Fruit fly (Drosophila melanogaster) whole organism, embryonic: ENCODE measurements around the gene Cchl.
A peak's percentile ranks its signal among the peaks of the same experiment; 100 is the strongest.

Experiments
- Atf-2 ChIP-seq: fragments of 200-800 bp; sonication (Bioruptor generic); optimal IDR thresholded peaks from 2 replicates; lab custom pipeline; 2016; ENCODE audit warnings: missing biosample characterization, missing genetic modification characterization
- CG10462 ChIP-seq: fragments of 200-800 bp; sonication (Bioruptor generic); optimal IDR thresholded peaks from 2 replicates; lab custom pipeline; 2016; ENCODE audit warnings: missing biosample characterization, missing genetic modification characterization
- CG12769 ChIP-seq: fragments of 200-800 bp; sonication (Bioruptor generic); optimal IDR thresholded peaks from 2 replicates; lab custom pipeline; 2019; ENCODE audit warnings: missing biosample characterization, mild to moderate bottlenecking, missing genetic modification characterization, moderate library complexity
- CG14667 ChIP-seq: fragments of 200-800 bp; sonication (Bioruptor generic); IDR thresholded peaks from 2 replicates; pipeline ENCODE4 v1.3.6; 2022; ENCODE audit warnings: missing biosample characterization, missing genetic modification characterization
- CG14710 ChIP-seq: fragments of 200-800 bp; sonication (Bioruptor generic); optimal IDR thresholded peaks from 3 replicates; lab custom pipeline; 2019; ENCODE audit warnings: missing biosample characterization, mild to moderate bottlenecking, missing genetic modification characterization, moderate library complexity
- CG15011 ChIP-seq: fragments of 200-800 bp; sonication (Bioruptor generic); optimal IDR thresholded peaks from 3 replicates; lab custom pipeline; 2018; ENCODE audit warnings: missing biosample characterization, mild to moderate bottlenecking, missing genetic modification characterization
- CG15479 ChIP-seq: fragments of 200-800 bp; sonication (Bioruptor generic); optimal IDR thresholded peaks from 3 replicates; lab custom pipeline; 2019; ENCODE audit warnings: missing biosample characterization, mild to moderate bottlenecking, missing genetic modification characterization, moderate library complexity
- CG18476 ChIP-seq: fragments of 200-800 bp; sonication (Bioruptor generic); optimal IDR thresholded peaks from 2 replicates; lab custom pipeline; 2016; ENCODE audit warnings: missing biosample characterization, mild to moderate bottlenecking, missing genetic modification characterization
- CG34224 ChIP-seq: fragments of 200-800 bp; sonication (Bioruptor generic); IDR thresholded peaks from 3 replicates; pipeline ENCODE4 v1.3.6; 2022; ENCODE audit warnings: missing biosample characterization, missing genetic modification characterization; ENCODE audit not compliant: partially characterized antibody
- CG4282 ChIP-seq: fragments of 200-800 bp; sonication (Bioruptor generic); optimal IDR thresholded peaks from 2 replicates; lab custom pipeline; 2016; ENCODE audit warnings: missing biosample characterization, missing genetic modification characterization
- CG4617 ChIP-seq: fragments of 200-800 bp; sonication (Bioruptor generic); optimal IDR thresholded peaks from 3 replicates; lab custom pipeline; 2016; ENCODE audit warnings: missing biosample characterization, missing genetic modification characterization, borderline replicate concordance
- CG5180 ChIP-seq: fragments of 200-800 bp; sonication (Bioruptor generic); optimal IDR thresholded peaks from 3 replicates; lab custom pipeline; 2017; ENCODE audit warnings: missing biosample characterization, missing genetic modification characterization, mild to moderate bottlenecking, moderate library complexity, missing genetic modification reagents
- CG6683 ChIP-seq: fragments of 200-800 bp; sonication (Bioruptor generic); optimal IDR thresholded peaks from 2 replicates; lab custom pipeline; 2017; ENCODE audit warnings: missing biosample characterization, mild to moderate bottlenecking, missing genetic modification characterization, missing genetic modification reagents
- CG8478 ChIP-seq: fragments of >200 bp; optimal IDR thresholded peaks from 2 replicates; lab custom pipeline; 2018
- CG9817 ChIP-seq: fragments of 200-800 bp; sonication (Bioruptor generic); optimal IDR thresholded peaks from 2 replicates; lab custom pipeline; 2018; ENCODE audit warnings: missing biosample characterization, mild to moderate bottlenecking, missing genetic modification characterization, moderate library complexity
- Camta ChIP-seq: fragments of 200-800 bp; sonication (Bioruptor generic); optimal IDR thresholded peaks from 2 replicates; lab custom pipeline; 2016; ENCODE audit warnings: missing biosample characterization, missing genetic modification characterization
- Drgx ChIP-seq: fragments of 200-800 bp; sonication (Bioruptor generic); IDR thresholded peaks from 2 replicates; pipeline ENCODE4 v1.3.6; 2022; ENCODE audit warnings: missing biosample characterization, missing genetic modification characterization
- ERR ChIP-seq: fragments of 200-800 bp; sonication (Bioruptor generic); optimal IDR thresholded peaks from 2 replicates; lab custom pipeline; 2016; ENCODE audit warnings: missing biosample characterization, missing genetic modification characterization
- Elba2 ChIP-seq: fragments of 200-800 bp; sonication (Bioruptor generic); optimal IDR thresholded peaks from 3 replicates; lab custom pipeline; 2016; ENCODE audit warnings: missing biosample characterization, missing genetic modification characterization
- Fer1 ChIP-seq: fragments of 200-800 bp; sonication (Bioruptor generic); optimal IDR thresholded peaks from 2 replicates; lab custom pipeline; 2017; ENCODE audit warnings: missing biosample characterization, mild to moderate bottlenecking, missing genetic modification characterization
- HLH3B ChIP-seq: fragments of 200-800 bp; sonication (Bioruptor generic); IDR thresholded peaks from 2 replicates; pipeline ENCODE4 v1.3.6; 2022; ENCODE audit warnings: missing biosample characterization, missing genetic modification characterization
- HLH54F ChIP-seq: fragments of 200-800 bp; sonication (Bioruptor generic); optimal IDR thresholded peaks from 3 replicates; lab custom pipeline; 2016; ENCODE audit warnings: missing biosample characterization, missing genetic modification characterization
- Kr ChIP-seq: fragments of 200-800 bp; sonication (Bioruptor generic); optimal IDR thresholded peaks from 2 replicates; lab custom pipeline; 2017; ENCODE audit warnings: missing biosample characterization, mild to moderate bottlenecking, missing genetic modification characterization
- Optix ChIP-seq: fragments of 200-800 bp; sonication (Bioruptor generic); IDR thresholded peaks from 3 replicates; pipeline ENCODE4 v1.3.6; 2022; ENCODE audit warnings: missing biosample characterization, missing genetic modification characterization
- PHDP ChIP-seq: fragments of 200-800 bp; sonication (Bioruptor generic); optimal IDR thresholded peaks from 3 replicates; lab custom pipeline; 2018; ENCODE audit warnings: missing biosample characterization, mild to moderate bottlenecking, missing genetic modification characterization, moderate library complexity
- Sry-β ChIP-seq: fragments of 200-800 bp; sonication (Bioruptor generic); optimal IDR thresholded peaks from 2 replicates; lab custom pipeline; 2018; ENCODE audit warnings: missing biosample characterization, mild to moderate bottlenecking, missing genetic modification characterization, moderate library complexity
- Ssrp ChIP-seq: fragments of 200-800 bp; sonication (Bioruptor generic); optimal IDR thresholded peaks from 2 replicates; lab custom pipeline; 2018; ENCODE audit warnings: missing biosample characterization, mild to moderate bottlenecking, missing genetic modification characterization, moderate library complexity
- Trl ChIP-seq, 3 experiments: fragments of >200 bp in 2 of 3; fragments of 200-800 bp in 1 of 3; sonication (Bioruptor generic) in 1 of 3; optimal IDR thresholded peaks; 2 replicates in 1 of 3; 3 replicates in 2 of 3; lab custom pipeline; 2016 to 2017; ENCODE audit warnings: missing biosample characterization in 1 of 3, missing genetic modification characterization in 1 of 3
- amos ChIP-seq: fragments of 200-800 bp; sonication (Bioruptor generic); IDR thresholded peaks from 2 replicates; pipeline ENCODE4 v1.3.6; 2022; ENCODE audit warnings: missing biosample characterization, missing genetic modification characterization; ENCODE audit not compliant: partially characterized antibody
- bsh ChIP-seq, 2 experiments: fragments of 200-800 bp; sonication (Bioruptor generic); optimal IDR thresholded peaks; 2 replicates each; lab custom pipeline; 2017 to 2018; ENCODE audit warnings: mild to moderate bottlenecking in 2 of 2, missing biosample characterization in 2 of 2, missing genetic modification characterization in 2 of 2, moderate library complexity in 1 of 2
- chm ChIP-seq: fragments of 200-800 bp; sonication (Bioruptor generic); IDR thresholded peaks from 2 replicates; pipeline ENCODE4 v1.3.6; 2022; ENCODE audit warnings: missing biosample characterization, missing genetic modification characterization
- cwo ChIP-seq: fragments of 200-800 bp; sonication (Bioruptor generic); optimal IDR thresholded peaks from 3 replicates; lab custom pipeline; 2017; ENCODE audit warnings: missing biosample characterization, missing genetic modification characterization, mild to moderate bottlenecking, moderate library complexity, missing genetic modification reagents
- dati ChIP-seq: fragments of 200-800 bp; sonication (Bioruptor generic); IDR thresholded peaks from 2 replicates; pipeline ENCODE4 v1.3.6; 2022; ENCODE audit warnings: missing biosample characterization, missing genetic modification characterization
- disco-r ChIP-seq: fragments of 200-800 bp; sonication (Bioruptor generic); optimal IDR thresholded peaks from 2 replicates; lab custom pipeline; 2016; ENCODE audit warnings: missing biosample characterization, missing genetic modification characterization
- fd3F ChIP-seq: fragments of 200-800 bp; sonication (Bioruptor generic); optimal IDR thresholded peaks from 2 replicates; lab custom pipeline; 2018; ENCODE audit warnings: missing biosample characterization, mild to moderate bottlenecking, missing genetic modification characterization, moderate library complexity
- hkb ChIP-seq, 2 experiments: fragments of 200-800 bp in 1 of 2; fragments of >200 bp in 1 of 2; sonication (Bioruptor generic) in 1 of 2; IDR thresholded peaks in 1 of 2; optimal IDR thresholded peaks in 1 of 2; 2 replicates each; pipeline versions ENCODE4 v1.3.6 to Lab custom; 2017 to 2022; ENCODE audit warnings: missing biosample characterization in 1 of 2, missing genetic modification characterization in 1 of 2
- kah ChIP-seq: fragments of 200-800 bp; sonication (Bioruptor generic); optimal IDR thresholded peaks from 2 replicates; lab custom pipeline; 2018; ENCODE audit warnings: missing biosample characterization, mild to moderate bottlenecking, missing genetic modification characterization
- knrl ChIP-seq: fragments of 200-800 bp; sonication (Bioruptor generic); IDR thresholded peaks from 3 replicates; pipeline ENCODE4 v1.3.6; 2022; ENCODE audit warnings: missing biosample characterization, missing genetic modification characterization; ENCODE audit not compliant: partially characterized antibody
- lola ChIP-seq, 3 experiments: fragments of >200 bp in 2 of 3; fragments of 200-800 bp in 1 of 3; sonication (Bioruptor generic) in 1 of 3; optimal IDR thresholded peaks; 2 replicates each; lab custom pipeline; 2017 to 2019; ENCODE audit warnings: missing biosample characterization in 3 of 3, missing genetic modification characterization in 3 of 3, mild to moderate bottlenecking in 1 of 3, moderate library complexity in 1 of 3
- luna ChIP-seq: fragments of 200-800 bp; sonication (Bioruptor generic); optimal IDR thresholded peaks from 2 replicates; lab custom pipeline; 2016; ENCODE audit warnings: missing biosample characterization, missing genetic modification characterization
- maf-S ChIP-seq: fragments of 200-800 bp; sonication (Bioruptor generic); optimal IDR thresholded peaks from 2 replicates; lab custom pipeline; 2016; ENCODE audit warnings: missing biosample characterization, missing genetic modification characterization
- phol ChIP-seq: fragments of 200-800 bp; sonication (Bioruptor generic); optimal IDR thresholded peaks from 3 replicates; lab custom pipeline; 2018; ENCODE audit warnings: missing biosample characterization, mild to moderate bottlenecking, missing genetic modification characterization, moderate library complexity
- sens ChIP-seq: fragments of 200-800 bp; sonication (Bioruptor generic); peaks from one replicate; lab custom pipeline; 2016; ENCODE audit warnings: missing biosample characterization, missing genetic modification characterization
- sr ChIP-seq: fragments of 200-800 bp; sonication (Bioruptor generic); IDR thresholded peaks from 3 replicates; pipeline ENCODE4 v1.3.6; 2022; ENCODE audit warnings: missing biosample characterization, missing genetic modification characterization
- sug ChIP-seq: fragments of 200-800 bp; optimal IDR thresholded peaks from 2 replicates; lab custom pipeline; 2019; ENCODE audit warnings: missing biosample characterization, mild to moderate bottlenecking, missing genetic modification characterization, moderate library complexity
- unpg ChIP-seq: fragments of 200-800 bp; sonication (Bioruptor generic); optimal IDR thresholded peaks from 3 replicates; lab custom pipeline; 2018; ENCODE audit warnings: missing biosample characterization, mild to moderate bottlenecking, missing genetic modification characterization, moderate library complexity
- vnd ChIP-seq: fragments of 200-800 bp; sonication (Bioruptor generic); IDR thresholded peaks from 3 replicates; pipeline ENCODE4 v1.3.6; 2022; ENCODE audit warnings: missing biosample characterization, missing genetic modification characterization; ENCODE audit not compliant: partially characterized antibody

Gene Cchl

dm6 chr3R:22026922-22027742, at the start of gene Cchl, which contains the start of gene ND-42 (continued):
- TF ChIP-seq chm (peak; percentile 32; the same call in 1 of the 2 replicates), Atf-2 (GFP tag; lab: Kevin White, UChicago) (peak; percentile 26), cwo (GFP tag; lab: Kevin White, UChicago) (peak; percentile 79), bsh (GFP tag; optimal IDR thresholded peaks at IDR 0.05; lab: Kevin White, UChicago) (peak; percentile 37 to 73), HLH54F (GFP tag; lab: Kevin White, UChicago) (peak; percentile 75), lola (GFP tag; optimal IDR thresholded peaks at IDR 0.05; lab: Kevin White, UChicago) (peak in 1 of 3 experiments; percentile 81), Sry-β (GFP tag; lab: Kevin White, UChicago) (peak; percentile 65), disco-r (GFP tag; lab: Kevin White, UChicago) (peak; percentile 53), Camta (GFP tag; lab: Kevin White, UChicago) (peak; percentile 59), CG14667 (GFP tag; lab: Robert Waterston, UW) (peak; percentile 53), CG34224 (GFP tag; lab: Robert Waterston, UW) (peak; percentile 59; the same call in 2 of the 3 replicates), Trl (optimal IDR thresholded peaks at IDR 0.05; lab: Kevin White, UChicago) (no peak), Trl (GFP tag; optimal IDR thresholded peaks at IDR 0.05; lab: Kevin White, UChicago) (peak; percentile 79), Optix (GFP tag; lab: Robert Waterston, UW) (peak; percentile 74), CG8478 (lab: Kevin White, UChicago) (no peak), Kr (GFP tag; lab: Kevin White, UChicago) (no peak), hkb (optimal IDR thresholded peaks at IDR 0.05; lab: Kevin White, UChicago) (no peak), hkb (GFP tag; IDR thresholded peaks at IDR 0.05; lab: Robert Waterston, UW) (peak; percentile 64), CG18476 (peak; percentile 80), vnd (GFP tag; lab: Robert Waterston, UW) (0 out of 3 replicates have a peak, but pooled peaks have one; percentile 44), CG10462 (GFP tag; lab: Kevin White, UChicago) (peak; percentile 51), luna (GFP tag; lab: Kevin White, UChicago) (peak; percentile 26), CG5180 (GFP tag; lab: Kevin White, UChicago) (no peak), dati (GFP tag; lab: Robert Waterston, UW) (no peak), amos (peak; percentile 52), sr (GFP tag; lab: Robert Waterston, UW) (no peak), CG4617 (GFP tag; lab: Kevin White, UChicago) (peak; percentile 59), kah (GFP tag; lab: Kevin White, UChicago) (peak; percentile 68), CG15011 (no peak), knrl (GFP tag; lab: Robert Waterston, UW) (peak; percentile 70; the same call in 2 of the 3 replicates), sug (peak; percentile 88), sens (GFP tag; lab: Kevin White, UChicago) (peak; percentile 96), phol (tag; lab: Kevin White, UChicago) (peak; percentile 83), unpg (peak; percentile 79), CG14710 (peak; percentile 90), Ssrp (tag; lab: Kevin White, UChicago) (peak; percentile 74), Drgx (GFP tag; lab: Robert Waterston, UW) (peak; percentile 62), CG6683 (peak; percentile 48), Fer1 (GFP tag; lab: Kevin White, UChicago) (peak; percentile 74), maf-S (GFP tag; lab: Kevin White, UChicago) (no peak), CG9817 (tag; lab: Kevin White, UChicago) (peak; percentile 82), Elba2 (GFP tag; lab: Kevin White, UChicago) (no peak), HLH3B (GFP tag; lab: Robert Waterston, UW) (peak; percentile 69), PHDP (tag; lab: Kevin White, UChicago) (peak; percentile 83), fd3F (GFP tag; lab: Kevin White, UChicago) (peak; percentile 64), ERR (peak; percentile 50), CG4282 (GFP tag; lab: Kevin White, UChicago) (peak; percentile 14), CG15479 (GFP tag; lab: Kevin White, UChicago) (no peak), CG12769 (tag; lab: Kevin White, UChicago) (no peak)
